Worm (Caenorhabditis elegans): ENCODE data around the gene tceb-3.

The tceb-3 gene

DNA sequence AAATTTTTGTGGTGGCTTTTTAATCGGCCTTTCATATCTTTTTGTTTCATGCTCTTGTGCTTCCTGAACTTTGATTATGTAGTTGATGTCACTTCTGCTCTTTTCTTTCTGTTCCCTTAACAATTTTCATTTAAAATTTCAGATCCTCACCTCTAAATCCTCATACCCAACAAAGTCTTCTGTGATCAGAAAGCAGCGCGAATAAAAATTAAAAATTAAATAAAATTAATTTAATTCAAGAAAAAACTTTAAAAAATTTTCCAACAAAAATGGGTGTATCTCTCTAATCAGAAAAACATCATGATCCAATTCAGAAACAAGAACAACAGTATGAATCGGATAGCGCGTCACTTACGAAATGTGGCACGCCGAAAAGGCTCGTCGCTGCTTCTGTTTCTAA is 28.0 kb upstream of the tceb-3 start, which contains the start of gene ptp-3:
ptp-3 (plus strand) TSS at position 301 of the 400 bp plus-strand sequence.
- TF ChIP-seq tlp-1 (tag; optimal IDR thresholded peaks at IDR 0.05) (no peak), efl-3 (GFP tag; optimal IDR thresholded peaks at IDR 0.05) (no peak), ceh-82 (tag; optimal IDR thresholded peaks at IDR 0.05) (no peak), fos-1 (tag; optimal IDR thresholded peaks at IDR 0.05) (no peak), unc-98 (GFP tag; IDR thresholded peaks at IDR 0.05) (no peak), lin-14 (GFP tag; optimal IDR thresholded peaks at IDR 0.05) (no peak), nhr-12 (tag; optimal IDR thresholded peaks at IDR 0.05) (no peak), pqm-1 (tag; optimal IDR thresholded peaks at IDR 0.05) (no peak), tbx-2 (tag; optimal IDR thresholded peaks at IDR 0.05) (no peak), snu-23 (GFP tag; optimal IDR thresholded peaks at IDR 0.05) (no peak), C34B4.2 (tag; optimal IDR thresholded peaks at IDR 0.05) (no peak), fkh-10 (GFP tag; optimal IDR thresholded peaks at IDR 0.05) (no peak), mef-2 (tag; optimal IDR thresholded peaks at IDR 0.05) (no peak)

ce11 chrII:10971677-10972076 is 24.5 kb upstream of the tceb-3 start:
- TF ChIP-seq blmp-1 (tag; optimal IDR thresholded peaks at IDR 0.05) (no peak), lin-14 (GFP tag; optimal IDR thresholded peaks at IDR 0.05) (peak; percentile 35)

- TF ChIP-seq lin-14 (GFP tag; optimal IDR thresholded peaks at IDR 0.05) (peak; percentile 21), C34B4.2 (tag; optimal IDR thresholded peaks at IDR 0.05) (no peak), hpl-2 (GFP tag; optimal IDR thresholded peaks at IDR 0.05) (no peak), Y116A8C.19 (tag; optimal IDR thresholded peaks at IDR 0.05; ENCODE audit: borderline replicate concordance) (no peak), ces-1 (GFP tag; optimal IDR thresholded peaks at IDR 0.05) (no peak), pag-3 (tag; optimal IDR thresholded peaks at IDR 0.05; ENCODE audit: borderline replicate concordance, insufficient read depth) (no peak), hlh-17 (GFP tag; optimal IDR thresholded peaks at IDR 0.05; ENCODE audit: borderline replicate concordance) (no peak), vab-15 (tag; optimal IDR thresholded peaks at IDR 0.05) (no peak), hlh-4 (tag; optimal IDR thresholded peaks at IDR 0.05) (no peak), fkh-10 (GFP tag; optimal IDR thresholded peaks at IDR 0.05) (no peak), unc-98 (GFP tag; IDR thresholded peaks at IDR 0.05) (no peak), efl-1 (optimal IDR thresholded peaks at IDR 0.05) (no peak), efl-1 (GFP tag; optimal IDR thresholded peaks at IDR 0.05 in 1 of 2) (peak in 1 of 2 experiments; percentile 28), snu-23 (GFP tag; optimal IDR thresholded peaks at IDR 0.05) (no peak), mep-1 (tag; optimal IDR thresholded peaks at IDR 0.05) (no peak), unc-86 (tag; optimal IDR thresholded peaks at IDR 0.05) (peak; percentile 29), ceh-82 (tag; optimal IDR thresholded peaks at IDR 0.05) (no peak), zag-1 (tag; optimal IDR thresholded peaks at IDR 0.05) (no peak), F16B12.6 (tag; optimal IDR thresholded peaks at IDR 0.05) (no peak), nhr-90 (tag; optimal IDR thresholded peaks at IDR 0.05; ENCODE audit: poor library complexity) (no peak), nhr-47 (tag; optimal IDR thresholded peaks at IDR 0.05) (peak; percentile 27), unc-62 (GFP tag; optimal IDR thresholded peaks at IDR 0.05) (no peak), pax-3 (tag; optimal IDR thresholded peaks at IDR 0.05) (no peak), lir-3 (tag; optimal IDR thresholded peaks at IDR 0.05; ENCODE audit: poor library complexity) (no peak), elt-3 (tag; optimal IDR thresholded peaks at IDR 0.05) (no peak), ceh-88 (GFP tag; IDR thresholded peaks at IDR 0.05) (no peak), rnt-1 (tag; optimal IDR thresholded peaks at IDR 0.05) (no peak), nhr-84 (tag; optimal IDR thresholded peaks at IDR 0.05) (no peak), unc-130 (tag; optimal IDR thresholded peaks at IDR 0.05) (no peak), ceh-63 (GFP tag; optimal IDR thresholded peaks at IDR 0.05) (no peak), egl-13 (tag; optimal IDR thresholded peaks at IDR 0.05) (peak; percentile 69), sptf-1 (tag; optimal IDR thresholded peaks at IDR 0.05) (no peak)
These were observed 23.4 kb upstream of the tceb-3 start for ce11 chrII:10970625-10971024.
